Fruit fly (Drosophila melanogaster) whole organism, embryonic: ENCODE data around the gene CHES-1-like.

Experiments used
- CG11085 ChIP-seq: fragments of 200-800 bp; sonication (Bioruptor generic); IDR thresholded peaks from 2 replicates; pipeline ENCODE4 v1.3.6; 2022; ENCODE audit warnings: missing biosample characterization, missing genetic modification characterization
- CG11398 ChIP-seq: fragments of 200-800 bp; sonication (Bioruptor generic); optimal IDR thresholded peaks from 2 replicates; lab custom pipeline; 2016; ENCODE audit warnings: missing biosample characterization, missing genetic modification characterization
- CG11723 ChIP-seq: fragments of 200-800 bp; sonication (Bioruptor generic); optimal IDR thresholded peaks from 2 replicates; lab custom pipeline; 2017; ENCODE audit warnings: missing biosample characterization, mild to moderate bottlenecking, missing genetic modification characterization
- CG15601 ChIP-seq: fragments of 200-800 bp; sonication (Bioruptor generic); optimal IDR thresholded peaks from 3 replicates; lab custom pipeline; 2019; ENCODE audit warnings: missing biosample characterization, mild to moderate bottlenecking, missing genetic modification characterization, moderate library complexity
- CG4404 ChIP-seq: fragments of 200-800 bp; sonication (Bioruptor generic); IDR thresholded peaks from 2 replicates; pipeline ENCODE4 v1.3.6; 2022; ENCODE audit warnings: missing biosample characterization, missing genetic modification characterization
- Lim3 ChIP-seq: fragments of 200-800 bp; sonication (Bioruptor generic); IDR thresholded peaks from 2 replicates; pipeline ENCODE4 v1.3.6; 2022; ENCODE audit warnings: missing biosample characterization, missing genetic modification characterization
- h ChIP-seq: fragments of >200 bp; optimal IDR thresholded peaks from 2 replicates; lab custom pipeline; 2017
- shn ChIP-seq: fragments of 200-800 bp; sonication (Bioruptor generic); optimal IDR thresholded peaks from 3 replicates; lab custom pipeline; 2016; ENCODE audit warnings: missing biosample characterization, missing genetic modification characterization

DNA sequence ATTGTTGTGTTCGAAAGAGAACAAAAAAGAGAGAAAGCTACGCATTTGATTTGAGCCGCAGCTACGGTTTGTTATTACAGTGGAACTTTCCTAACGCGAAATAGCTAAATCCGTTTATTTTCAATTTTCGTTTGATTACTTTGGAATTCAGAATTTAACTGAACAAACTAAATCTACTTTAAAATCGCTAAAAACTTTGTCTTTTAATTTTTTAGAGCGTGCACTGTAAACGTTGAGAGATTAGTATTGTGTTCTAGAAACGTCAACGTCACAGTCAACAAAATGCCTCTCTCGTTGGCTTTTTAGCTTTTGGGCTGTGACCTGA lies 16.5 kb downstream of the CHES-1-like start:
- TF ChIP-seq CG11723 (GFP tag; lab: Kevin White, UChicago) (peak; percentile 14), h (no peak), CG15601 (peak; percentile 15), shn (GFP tag; lab: Kevin White, UChicago) (peak; percentile 36), CG4404 (peak; percentile 48), Lim3 (GFP tag; lab: Robert Waterston, UW) (no peak), CG11398 (GFP tag; lab: Kevin White, UChicago) (peak; percentile 33), CG11085 (GFP tag; lab: Robert Waterston, UW) (peak; percentile 57; the same call in 1 of the 2 replicates)
